Fruit fly (Drosophila melanogaster): ENCODE measurements around the gene cactin.

dm6 chrX:20468192-20468591, 44.3 kb downstream of the cactin start:
- TF ChIP-seq pan (optimal IDR thresholded peaks at IDR 0.05) (no peak), Dll (optimal IDR thresholded peaks at IDR 0.05) (no peak), CG8478 (optimal IDR thresholded peaks at IDR 0.05) (no peak), psq (optimal IDR thresholded peaks at IDR 0.05) (no peak), usp (GFP tag; optimal IDR thresholded peaks at IDR 0.05) (no peak)

Data from whole organism.